Fruit fly (Drosophila melanogaster): ENCODE measurements around the gene CLS.

The CLS gene

dm6 chr3R:25686698-25687420 lies at the start of gene CLS:
CLS (minus strand) TSS chr3R:25687370.
- TF ChIP-seq CG8478 (optimal IDR thresholded peaks at IDR 0.05) (no peak), CTCF (optimal IDR thresholded peaks at IDR 0.05) (no peak)

DNA sequence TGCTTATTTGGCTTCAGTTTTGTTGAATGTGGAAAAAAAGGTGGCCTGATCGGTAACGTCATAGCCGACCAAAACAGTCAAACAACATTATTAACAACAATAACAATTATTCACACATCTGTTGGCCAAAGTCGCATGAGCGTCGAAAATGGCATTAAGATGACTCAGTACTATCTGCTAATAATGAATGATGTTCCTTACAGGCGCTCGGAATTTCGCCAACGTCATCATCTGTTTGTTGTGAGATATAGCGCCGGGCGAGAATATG lies 48.6 kb upstream of the CLS start:
- TF ChIP-seq CTCF (optimal IDR thresholded peaks at IDR 0.05) (no peak), CG8478 (optimal IDR thresholded peaks at IDR 0.05) (no peak)

dm6 chr3R:25734967-25735800 lies 48.0 kb upstream of the CLS start:
- no peak for TF ChIP-seq CTCF (optimal IDR thresholded peaks at IDR 0.05)
- no peak for TF ChIP-seq CG8478 (optimal IDR thresholded peaks at IDR 0.05)

dm6 chr3R:25723795-25724194 lies 36.6 kb upstream of the CLS start:
- TF ChIP-seq CG8478 (optimal IDR thresholded peaks at IDR 0.05): no peak
- no peak for TF ChIP-seq CTCF (optimal IDR thresholded peaks at IDR 0.05)

DNA sequence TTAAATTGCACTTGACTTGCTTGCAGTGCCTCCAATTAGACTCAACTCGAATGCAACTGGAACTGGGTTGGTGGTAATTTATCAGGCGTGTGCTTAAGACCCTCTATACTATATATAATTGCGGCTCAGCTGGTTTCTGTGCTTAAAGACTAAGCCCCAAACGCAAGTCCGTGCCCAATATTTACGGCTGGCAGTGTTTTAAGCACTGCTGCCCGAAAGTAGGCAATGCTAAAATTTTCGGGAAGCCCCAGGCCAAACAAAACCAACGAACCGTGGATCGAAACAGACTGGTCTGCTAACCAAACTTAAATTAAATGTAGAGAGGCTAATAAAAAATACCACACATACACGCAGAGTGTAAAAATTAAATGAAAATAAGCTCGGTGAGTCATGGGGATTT lies 33.9 kb upstream of the CLS start:
- no peak for TF ChIP-seq CTCF (optimal IDR thresholded peaks at IDR 0.05)
- no peak for TF ChIP-seq CG8478 (optimal IDR thresholded peaks at IDR 0.05)

DNA sequence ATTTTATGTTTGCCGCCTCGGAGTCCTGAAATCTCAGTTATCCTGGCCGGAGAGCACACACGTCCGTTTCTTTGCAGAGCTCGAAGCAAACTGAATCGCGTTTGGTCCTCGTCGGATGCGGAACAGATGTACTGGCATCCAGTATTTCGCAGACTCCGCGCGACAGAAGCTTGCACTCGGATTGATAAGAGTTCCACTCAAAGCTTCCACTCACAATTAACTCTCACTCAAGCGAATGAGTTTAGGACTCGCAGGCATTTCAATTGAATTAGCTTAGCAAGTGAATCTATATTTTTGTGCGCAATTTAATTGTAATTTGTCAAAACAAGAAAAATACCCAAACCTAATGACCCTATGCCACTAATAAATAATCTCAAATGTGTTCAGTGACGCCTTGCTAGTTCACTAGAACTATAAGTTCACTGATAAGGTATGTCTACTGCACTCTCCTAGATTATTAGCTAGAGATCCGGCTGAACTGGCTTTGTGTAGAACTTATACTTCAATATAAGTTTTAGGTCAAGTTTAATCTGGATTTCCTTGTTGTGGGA lies 32.9 kb upstream of the CLS start:
- TF ChIP-seq CG8478 (optimal IDR thresholded peaks at IDR 0.05): no peak
- no peak for TF ChIP-seq CTCF (optimal IDR thresholded peaks at IDR 0.05)

DNA sequence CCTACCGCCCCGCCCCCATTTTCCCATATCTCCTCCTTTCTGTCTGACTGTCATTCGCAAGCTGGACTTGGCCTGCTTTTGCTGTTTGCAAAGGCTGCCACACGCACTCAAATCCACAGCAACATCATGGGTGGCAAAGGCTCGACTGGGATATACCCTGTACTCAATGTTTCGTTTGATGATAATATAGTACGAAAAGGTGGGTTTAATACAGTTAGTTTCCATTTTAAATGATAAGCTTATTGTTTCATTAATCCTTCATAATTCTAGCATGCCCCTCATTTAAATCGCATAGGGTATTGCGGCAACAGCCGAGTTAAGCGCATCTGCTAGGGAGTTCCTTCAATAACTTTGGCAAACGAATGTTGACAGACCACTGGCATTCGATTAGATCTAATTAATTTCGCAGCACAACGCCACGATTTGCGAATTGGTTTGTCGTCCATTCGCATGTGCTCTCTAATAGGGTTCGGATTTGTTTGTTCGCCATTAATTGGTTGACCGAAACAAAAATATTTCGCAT lies 7.1 kb upstream of the CLS start:
- no peak for TF ChIP-seq CG8478 (optimal IDR thresholded peaks at IDR 0.05)

dm6 chr3R:25684859-25685258 lies 2.3 kb downstream of the CLS start, which contains the start of gene RpL27:
RpL27 (minus strand) TSS chr3R:25685051.
- TF ChIP-seq CG8478 (optimal IDR thresholded peaks at IDR 0.05) (no peak), CTCF (optimal IDR thresholded peaks at IDR 0.05) (no peak)

DNA sequence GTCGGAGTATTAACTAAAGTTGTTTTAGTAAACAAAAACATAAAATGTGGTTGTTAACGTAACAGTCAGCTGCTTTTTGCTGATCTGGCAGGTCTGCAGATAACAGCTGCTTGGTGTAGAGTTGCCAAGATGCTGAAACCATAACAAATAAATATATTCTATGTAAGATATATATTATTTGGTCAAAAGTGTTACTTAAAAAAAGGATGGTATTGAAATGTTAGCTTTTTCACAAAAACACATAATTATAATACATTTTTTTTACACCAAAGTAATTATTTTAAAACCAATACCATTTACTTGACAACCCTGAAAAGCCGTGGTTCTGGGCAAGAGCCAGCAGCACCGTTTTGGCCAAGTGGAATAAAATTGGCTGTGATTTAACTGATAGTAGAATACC lies 6.6 kb downstream of the CLS start, which contains the start of the genes CG4743 and Idh3g:
Gene CG4743 (minus strand): TSS at position 23 of the 400 bp plus-strand sequence.
Gene Idh3g (plus strand): TSS at position 318 of the 400 bp plus-strand sequence.
- no peak for TF ChIP-seq CG8478 (optimal IDR thresholded peaks at IDR 0.05)

dm6 chr3R:25678489-25679082 lies 8.6 kb downstream of the CLS start, which contains the start of the genes CG4730 and CG5039:
CG4730 (minus strand) TSS chr3R:25678682.
CG5039 (plus strand) TSS chr3R:25678683.
- no peak for TF ChIP-seq CG8478 (optimal IDR thresholded peaks at IDR 0.05)
- peak in 1 of 2 experiments; percentile 24 for TF ChIP-seq CTCF (optimal IDR thresholded peaks at IDR 0.05)

dm6 chr3R:25665509-25665908 lies 21.7 kb downstream of the CLS start, which contains the start of gene Lgr3:
Lgr3 (plus strand) TSS chr3R:25665809.
- TF ChIP-seq CG8478 (optimal IDR thresholded peaks at IDR 0.05) (no peak), CTCF (optimal IDR thresholded peaks at IDR 0.05) (no peak)

DNA sequence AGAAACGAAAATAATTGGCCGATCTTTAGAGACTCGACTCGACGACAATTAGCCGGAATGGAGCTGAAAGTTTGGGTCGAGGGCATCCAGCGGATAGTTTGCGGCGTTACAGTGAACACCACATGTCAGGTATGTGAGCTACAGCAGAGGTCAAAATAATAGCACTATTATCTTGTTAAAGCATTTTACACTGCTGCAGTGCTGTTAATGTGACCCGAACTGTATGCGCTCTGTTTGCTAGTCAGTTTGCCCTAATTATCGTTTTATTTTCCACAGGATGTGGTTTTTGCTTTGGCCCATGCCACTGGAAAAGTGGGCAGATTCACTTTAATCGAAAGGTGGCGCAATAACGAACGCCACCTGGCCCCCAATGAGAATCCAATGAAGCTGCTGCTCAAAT lies 24.8 kb downstream of the CLS start:
- no peak for TF ChIP-seq CTCF (optimal IDR thresholded peaks at IDR 0.05)
- no peak for TF ChIP-seq CG8478 (optimal IDR thresholded peaks at IDR 0.05)

- TF ChIP-seq CG8478 (optimal IDR thresholded peaks at IDR 0.05) (no peak), CTCF (optimal IDR thresholded peaks at IDR 0.05) (no peak)
Observed at dm6 chr3R:25661531-25662193, 25.5 kb downstream of the CLS start, which contains the start of gene RASSF8. RASSF8 (plus strand) TSS chr3R:25661795.

- no peak for TF ChIP-seq CG8478 (optimal IDR thresholded peaks at IDR 0.05)
- TF ChIP-seq CTCF (optimal IDR thresholded peaks at IDR 0.05): no peak
Observed at dm6 chr3R:25660985-25661530, 26.1 kb downstream of the CLS start, which contains the start of gene Tnks. Tnks (minus strand) TSS chr3R:25661286.

Measured in S2 (cell line).